Fruit fly (Drosophila melanogaster): ENCODE measurements around the gene Act88F.

Gene Act88F

dm6 chr3R:15408131-15408731 is 31.5 kb upstream of the Act88F start, which contains the start of gene Atx2 (continued):
- TF ChIP-seq bbx (GFP tag; IDR thresholded peaks at IDR 0.05; ENCODE audit: partially characterized antibody) (peak; percentile 93), CG12391 (tag; optimal IDR thresholded peaks at IDR 0.05) (peak; percentile 34), fu2 (GFP tag; optimal IDR thresholded peaks at IDR 0.05) (peak; percentile 47), Side (GFP tag; optimal IDR thresholded peaks at IDR 0.05) (no peak), CG13287 (GFP tag; IDR thresholded peaks at IDR 0.05; ENCODE audit: partially characterized antibody) (peak; percentile 92), jumu (GFP tag; optimal IDR thresholded peaks at IDR 0.05) (peak; percentile 57), CG7357 (GFP tag; IDR thresholded peaks at IDR 0.05) (no peak), dan (GFP tag; IDR thresholded peaks at IDR 0.05) (no peak), chinmo (GFP tag; IDR thresholded peaks at IDR 0.05; ENCODE audit: partially characterized antibody) (peak; percentile 95), kay (GFP tag; optimal IDR thresholded peaks at IDR 0.05) (no peak), CG10431 (GFP tag; optimal IDR thresholded peaks at IDR 0.05) (no peak), CG15269 (tag; optimal IDR thresholded peaks at IDR 0.05) (no peak), unc-4 (GFP tag; IDR thresholded peaks at IDR 0.05; ENCODE audit: partially characterized antibody) (peak; percentile 94), sim (GFP tag; IDR thresholded peaks at IDR 0.05) (no peak), CG10654 (GFP tag; optimal IDR thresholded peaks at IDR 0.05) (peak; percentile 5), CG15479 (GFP tag; optimal IDR thresholded peaks at IDR 0.05) (no peak), CTCF (GFP tag; optimal IDR thresholded peaks at IDR 0.05) (peak; percentile 69), cato (GFP tag; optimal IDR thresholded peaks at IDR 0.05; ENCODE audit: borderline replicate concordance) (no peak), dmrt11E (tag; optimal IDR thresholded peaks at IDR 0.05) (peak; percentile 16), Hand (GFP tag; optimal IDR thresholded peaks at IDR 0.05) (no peak), Taf1 (GFP tag; IDR thresholded peaks at IDR 0.05) (no peak), CG6254 (GFP tag; optimal IDR thresholded peaks at IDR 0.05) (no peak), slp2 (GFP tag; optimal IDR thresholded peaks at IDR 0.05) (peak; percentile 5), bsh (GFP tag; optimal IDR thresholded peaks at IDR 0.05) (peak in 1 of 2 experiments; percentile 5), Sry-β (GFP tag; optimal IDR thresholded peaks at IDR 0.05) (no peak), btn (GFP tag; optimal IDR thresholded peaks at IDR 0.05) (no peak), CG18262 (tag; optimal IDR thresholded peaks at IDR 0.05) (no peak), mirr (GFP tag; optimal IDR thresholded peaks at IDR 0.05) (peak; percentile 22), CG11085 (GFP tag; IDR thresholded peaks at IDR 0.05) (no peak), gcm2 (GFP tag; optimal IDR thresholded peaks at IDR 0.05) (no peak), ind (GFP tag; optimal IDR thresholded peaks at IDR 0.05) (no peak), CG4617 (GFP tag; optimal IDR thresholded peaks at IDR 0.05; ENCODE audit: borderline replicate concordance) (peak; percentile 97), CG12659 (GFP tag; optimal IDR thresholded peaks at IDR 0.05) (peak; percentile 78), otp (GFP tag; IDR thresholded peaks at IDR 0.05) (no peak), dpn (GFP tag; optimal IDR thresholded peaks at IDR 0.05) (peak; percentile 56 to 61), HHEX (GFP tag; optimal IDR thresholded peaks at IDR 0.05) (peak; percentile 15), Dip2 (GFP tag; IDR thresholded peaks at IDR 0.05) (no peak), CG4404 (GFP tag; IDR thresholded peaks at IDR 0.05) (no peak; the same call in 1 of the 2 replicates), HmgD (GFP tag; optimal IDR thresholded peaks at IDR 0.05) (peak; percentile 70), CG18011 (GFP tag; optimal IDR thresholded peaks at IDR 0.05) (no peak), Hr3 (GFP tag; optimal IDR thresholded peaks at IDR 0.05) (no peak), cwo (GFP tag; optimal IDR thresholded peaks at IDR 0.05) (no peak), p53 (GFP tag; optimal IDR thresholded peaks at IDR 0.05) (no peak), pb (GFP tag; optimal IDR thresholded peaks at IDR 0.05) (peak; percentile 54), cad (GFP tag; optimal IDR thresholded peaks at IDR 0.05) (no peak), CG12155 (GFP tag; optimal IDR thresholded peaks at IDR 0.05) (peak; percentile 59), crol (GFP tag; IDR thresholded peaks at IDR 0.05) (no peak), Scr (GFP tag; IDR thresholded peaks at IDR 0.05; ENCODE audit: partially characterized antibody) (peak; percentile 94), fd96Cb (tag; optimal IDR thresholded peaks at IDR 0.05) (no peak), CG17829 (tag; optimal IDR thresholded peaks at IDR 0.05) (peak; percentile 42)

Measured in whole organism, embryonic.